Fruit fly (Drosophila melanogaster): ENCODE measurements around the gene Vha68-3.

- TF ChIP-seq CG1620 (GFP tag; optimal IDR thresholded peaks at IDR 0.05), result peak; percentile 80
- TF ChIP-seq CG7045 (GFP tag; optimal IDR thresholded peaks at IDR 0.05), result no peak
- no peak for TF ChIP-seq kay (GFP tag; ENCODE audit: borderline replicate concordance)
- peak; percentile 52 for TF ChIP-seq Mnt (GFP tag; optimal IDR thresholded peaks at IDR 0.05)
- no peak for TF ChIP-seq Clk (GFP tag; optimal IDR thresholded peaks at IDR 0.05)
- TF ChIP-seq cnc (optimal IDR thresholded peaks at IDR 0.05), result no peak
- TF ChIP-seq Crg-1 (GFP tag; optimal IDR thresholded peaks at IDR 0.05), result peak; percentile 48
- peak; percentile 65 for TF ChIP-seq ovo (GFP tag; optimal IDR thresholded peaks at IDR 0.05)
- peak; percentile 67 for TF ChIP-seq CG5204 (GFP tag; optimal IDR thresholded peaks at IDR 0.05)
- peak; percentile 74 for TF ChIP-seq CG7101 (tag; optimal IDR thresholded peaks at IDR 0.05)
Measured at dm6 chr2L:12974045-12974539, 4.5 kb upstream of the Vha68-3 start, which contains the start of gene Vha68-2.

Measured in whole organism, adult.